Fruit fly (Drosophila melanogaster): ENCODE results near the gene CG34164.

DNA sequence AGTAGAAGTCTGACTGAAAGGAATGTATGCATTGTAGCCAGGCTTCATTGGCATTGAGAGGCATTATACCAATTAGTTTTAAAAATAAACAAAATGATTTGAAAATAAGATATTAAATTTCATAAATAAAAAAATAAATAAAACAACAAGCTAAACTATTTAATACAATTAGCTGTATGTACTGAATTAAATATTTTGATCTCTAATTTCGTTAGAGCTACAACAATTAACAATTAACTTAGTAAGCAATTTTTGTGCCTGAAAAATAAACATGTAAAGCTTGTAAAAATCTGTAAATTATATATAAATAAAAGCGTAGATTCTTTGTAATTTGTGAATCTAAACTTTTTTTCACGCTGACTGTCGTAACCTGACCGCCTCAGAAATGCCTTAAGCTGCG, 48.3 kb upstream of the CG34164 start, which contains the start of gene Rh5:
- no peak for TF ChIP-seq CG7786 (GFP tag; optimal IDR thresholded peaks at IDR 0.05)
- TF ChIP-seq CG13424 (tag; optimal IDR thresholded peaks at IDR 0.05) = no peak
- TF ChIP-seq Hand (GFP tag; optimal IDR thresholded peaks at IDR 0.05) = no peak
- no peak for TF ChIP-seq CkIIα-i1 (GFP tag; IDR thresholded peaks at IDR 0.05)
- TF ChIP-seq bsh (GFP tag; optimal IDR thresholded peaks at IDR 0.05) = no peak
- TF ChIP-seq MTF-1 (GFP tag; optimal IDR thresholded peaks at IDR 0.05; ENCODE audit: borderline replicate concordance) = no peak
- no peak for TF ChIP-seq shn (GFP tag; optimal IDR thresholded peaks at IDR 0.05)
- no peak for TF ChIP-seq bbx (GFP tag; IDR thresholded peaks at IDR 0.05; ENCODE audit: partially characterized antibody)
- TF ChIP-seq CoRest (tag; optimal IDR thresholded peaks at IDR 0.05) = no peak
- no peak for TF ChIP-seq usp (GFP tag; optimal IDR thresholded peaks at IDR 0.05)
- no peak for TF ChIP-seq CG15011 (GFP tag; optimal IDR thresholded peaks at IDR 0.05)
- no peak for TF ChIP-seq Fer2 (tag; optimal IDR thresholded peaks at IDR 0.05)
- TF ChIP-seq CG8089 (GFP tag; optimal IDR thresholded peaks at IDR 0.05) = no peak
